Fruit fly (Drosophila melanogaster) whole organism, embryonic: Measurements from ENCODE around the gene Gnpat.

Experiments used
- Bgb ChIP-seq: fragments of 200-800 bp; sonication (Bioruptor generic); IDR thresholded peaks from 2 replicates; pipeline ENCODE4 v1.3.6; 2022; ENCODE audit warnings: missing biosample characterization, missing genetic modification characterization; ENCODE audit not compliant: partially characterized antibody
- CG11398 ChIP-seq: fragments of 200-800 bp; sonication (Bioruptor generic); optimal IDR thresholded peaks from 2 replicates; lab custom pipeline; 2016; ENCODE audit warnings: missing biosample characterization, missing genetic modification characterization
- CG12219 ChIP-seq: fragments of 200-800 bp; sonication (Bioruptor generic); optimal IDR thresholded peaks from 3 replicates; lab custom pipeline; 2018; ENCODE audit warnings: missing biosample characterization, mild to moderate bottlenecking, missing genetic modification characterization
- CG14050 ChIP-seq: fragments of 200-800 bp; sonication (Bioruptor generic); IDR thresholded peaks from 3 replicates; pipeline ENCODE4 v1.3.6; 2022; ENCODE audit warnings: missing biosample characterization, missing genetic modification characterization
- CG14965 ChIP-seq: fragments of 200-800 bp; sonication (Bioruptor generic); optimal IDR thresholded peaks from 2 replicates; lab custom pipeline; 2016; ENCODE audit warnings: missing biosample characterization, missing genetic modification characterization, borderline replicate concordance
- CG17829 ChIP-seq: fragments of 200-800 bp; optimal IDR thresholded peaks from 2 replicates; lab custom pipeline; 2019; ENCODE audit warnings: missing biosample characterization, mild to moderate bottlenecking, missing genetic modification characterization, moderate library complexity
- CG2120 ChIP-seq: fragments of 200-800 bp; sonication (Bioruptor generic); optimal IDR thresholded peaks from 3 replicates; lab custom pipeline; 2016; ENCODE audit warnings: missing biosample characterization, missing genetic modification characterization
- CG30403 ChIP-seq: fragments of 200-800 bp; sonication (Bioruptor generic); optimal IDR thresholded peaks from 3 replicates; lab custom pipeline; 2016; ENCODE audit warnings: missing biosample characterization, missing genetic modification characterization
- CG33213 ChIP-seq: fragments of 200-800 bp; sonication (Bioruptor generic); optimal IDR thresholded peaks from 3 replicates; lab custom pipeline; 2016; ENCODE audit warnings: missing biosample characterization, missing genetic modification characterization
- CG4328 ChIP-seq: fragments of 200-800 bp; sonication (Bioruptor generic); optimal IDR thresholded peaks from 3 replicates; lab custom pipeline; 2017; ENCODE audit warnings: missing biosample characterization, missing genetic modification reagents, missing genetic modification characterization
- CG4424 ChIP-seq: fragments of 200-800 bp; sonication (Bioruptor generic); optimal IDR thresholded peaks from 3 replicates; lab custom pipeline; 2016; ENCODE audit warnings: missing biosample characterization, missing genetic modification characterization
- CG6175 ChIP-seq: fragments of 200-800 bp; sonication (Bioruptor generic); IDR thresholded peaks from 3 replicates; pipeline ENCODE4 v1.3.6; 2022; ENCODE audit warnings: missing biosample characterization, missing genetic modification characterization
- CG7839 ChIP-seq: fragments of 200-800 bp; sonication (Bioruptor generic); optimal IDR thresholded peaks from 3 replicates; lab custom pipeline; 2018; ENCODE audit warnings: missing biosample characterization, mild to moderate bottlenecking, missing genetic modification characterization, moderate library complexity
- CG9609 ChIP-seq: fragments of 200-800 bp; sonication (Bioruptor generic); optimal IDR thresholded peaks from 3 replicates; lab custom pipeline; 2016; ENCODE audit warnings: missing biosample characterization, missing genetic modification characterization
- Chrac-16 ChIP-seq: fragments of 200-800 bp; sonication (Bioruptor generic); optimal IDR thresholded peaks from 3 replicates; lab custom pipeline; 2016; ENCODE audit warnings: missing biosample characterization, missing genetic modification characterization
- Deaf1 ChIP-seq: fragments of 200-800 bp; optimal IDR thresholded peaks from 3 replicates; lab custom pipeline; 2019; ENCODE audit warnings: missing biosample characterization, mild to moderate bottlenecking, missing genetic modification characterization, moderate library complexity
- Dfd ChIP-seq, 2 experiments: fragments of >200 bp; optimal IDR thresholded peaks; 2 replicates each; lab custom pipeline; 2017; ENCODE audit warnings: missing biosample characterization in 2 of 2, missing genetic modification characterization in 2 of 2
- E2f1 ChIP-seq: fragments of 200-800 bp; sonication (Bioruptor generic); IDR thresholded peaks from 2 replicates; pipeline ENCODE4 v1.3.6; 2022; ENCODE audit warnings: missing biosample characterization, missing genetic modification characterization
- ERR ChIP-seq: fragments of 200-800 bp; sonication (Bioruptor generic); optimal IDR thresholded peaks from 2 replicates; lab custom pipeline; 2016; ENCODE audit warnings: missing biosample characterization, missing genetic modification characterization
- GATAe ChIP-seq: fragments of 200-800 bp; sonication (Bioruptor generic); conservative IDR thresholded peaks from 2 replicates; pipeline ENCODE4 v1.3.6; 2022; ENCODE audit warnings: missing biosample characterization, missing genetic modification characterization
- Hmx ChIP-seq: fragments of 200-800 bp; sonication (Bioruptor generic); optimal IDR thresholded peaks from 2 replicates; lab custom pipeline; 2016; ENCODE audit warnings: missing biosample characterization, missing genetic modification characterization
- Hr51 ChIP-seq, 2 experiments: fragments of 200-800 bp; sonication (Bioruptor generic); optimal IDR thresholded peaks; 2 replicates in 1 of 2; 3 replicates in 1 of 2; lab custom pipeline; 2016 to 2018; ENCODE audit warnings: missing biosample characterization in 2 of 2, missing genetic modification characterization in 2 of 2, mild to moderate bottlenecking in 1 of 2, moderate library complexity in 1 of 2
- Nf-YC ChIP-seq: fragments of 200-800 bp; optimal IDR thresholded peaks from 3 replicates; lab custom pipeline; 2019; ENCODE audit warnings: missing biosample characterization, mild to moderate bottlenecking, missing genetic modification characterization, moderate library complexity
- Opbp ChIP-seq: fragments of 200-800 bp; sonication (Bioruptor generic); IDR thresholded peaks from 3 replicates; pipeline ENCODE4 v1.3.6; 2022; ENCODE audit warnings: missing biosample characterization, missing genetic modification characterization; ENCODE audit not compliant: partially characterized antibody
- Sox100B ChIP-seq: fragments of 200-800 bp; sonication (Bioruptor generic); optimal IDR thresholded peaks from 3 replicates; lab custom pipeline; 2018; ENCODE audit warnings: missing biosample characterization, mild to moderate bottlenecking, missing genetic modification characterization
- Spps ChIP-seq: fragments of 200-800 bp; sonication (Bioruptor generic); optimal IDR thresholded peaks from 2 replicates; lab custom pipeline; 2018; ENCODE audit warnings: missing biosample characterization, mild to moderate bottlenecking, missing genetic modification characterization
- Xbp1 ChIP-seq: fragments of 200-800 bp; sonication (Bioruptor generic); optimal IDR thresholded peaks from 3 replicates; lab custom pipeline; 2016; ENCODE audit warnings: missing biosample characterization, mild to moderate bottlenecking, missing genetic modification characterization
- al ChIP-seq: fragments of 200-800 bp; sonication (Bioruptor generic); IDR thresholded peaks from 2 replicates; pipeline ENCODE4 v1.3.6; 2022; ENCODE audit warnings: missing biosample characterization, missing genetic modification characterization
- bigmax ChIP-seq: fragments of 200-800 bp; sonication (Bioruptor generic); optimal IDR thresholded peaks from 2 replicates; lab custom pipeline; 2018; ENCODE audit warnings: missing biosample characterization, mild to moderate bottlenecking, missing genetic modification characterization
- bsh ChIP-seq, 2 experiments: fragments of 200-800 bp; sonication (Bioruptor generic); optimal IDR thresholded peaks; 2 replicates each; lab custom pipeline; 2017 to 2018; ENCODE audit warnings: mild to moderate bottlenecking in 2 of 2, missing biosample characterization in 2 of 2, missing genetic modification characterization in 2 of 2, moderate library complexity in 1 of 2
- btn ChIP-seq: fragments of 200-800 bp; sonication (Bioruptor generic); optimal IDR thresholded peaks from 2 replicates; lab custom pipeline; 2016; ENCODE audit warnings: missing biosample characterization, missing genetic modification characterization
- chm ChIP-seq: fragments of 200-800 bp; sonication (Bioruptor generic); IDR thresholded peaks from 2 replicates; pipeline ENCODE4 v1.3.6; 2022; ENCODE audit warnings: missing biosample characterization, missing genetic modification characterization
- dmrt99B ChIP-seq: fragments of 200-800 bp; sonication (Bioruptor generic); optimal IDR thresholded peaks from 2 replicates; lab custom pipeline; 2018; ENCODE audit warnings: missing biosample characterization, mild to moderate bottlenecking, missing genetic modification characterization, moderate library complexity
- inv ChIP-seq: fragments of 200-800 bp; sonication (Bioruptor generic); IDR thresholded peaks from 2 replicates; pipeline ENCODE4 v1.3.6; 2022; ENCODE audit warnings: missing biosample characterization, missing genetic modification characterization; ENCODE audit not compliant: partially characterized antibody
- kni ChIP-seq: fragments of 200-800 bp; sonication (Bioruptor generic); optimal IDR thresholded peaks from 3 replicates; lab custom pipeline; 2017; ENCODE audit warnings: mild to moderate bottlenecking, missing biosample characterization, missing genetic modification reagents, missing genetic modification characterization
- lola ChIP-seq, 3 experiments: fragments of >200 bp in 2 of 3; fragments of 200-800 bp in 1 of 3; sonication (Bioruptor generic) in 1 of 3; optimal IDR thresholded peaks; 2 replicates each; lab custom pipeline; 2017 to 2019; ENCODE audit warnings: missing biosample characterization in 3 of 3, missing genetic modification characterization in 3 of 3, mild to moderate bottlenecking in 1 of 3, moderate library complexity in 1 of 3
- peb ChIP-seq: fragments of 200-800 bp; sonication (Bioruptor generic); IDR thresholded peaks from 2 replicates; pipeline ENCODE4 v1.3.6; 2022; ENCODE audit warnings: missing biosample characterization, missing genetic modification characterization
- stwl ChIP-seq: fragments of 200-800 bp; sonication (Bioruptor generic); optimal IDR thresholded peaks from 3 replicates; lab custom pipeline; 2018; ENCODE audit warnings: missing biosample characterization, mild to moderate bottlenecking, missing genetic modification characterization, moderate library complexity
- trh ChIP-seq: fragments of 200-800 bp; sonication (Bioruptor generic); optimal IDR thresholded peaks from 2 replicates; lab custom pipeline; 2016; ENCODE audit warnings: missing biosample characterization, missing genetic modification characterization
- ttk ChIP-seq: fragments of 200-800 bp; sonication (Bioruptor generic); IDR thresholded peaks from 2 replicates; pipeline ENCODE4 v2.1.2; 2022; ENCODE audit warnings: missing biosample characterization, missing genetic modification characterization
- wdn ChIP-seq: fragments of 200-800 bp; sonication (Bioruptor generic); IDR thresholded peaks from 2 replicates; pipeline ENCODE4 v1.3.6; 2022; ENCODE audit warnings: missing biosample characterization, missing genetic modification characterization
- wor ChIP-seq: fragments of 200-800 bp; sonication (Bioruptor generic); IDR thresholded peaks from 2 replicates; pipeline ENCODE4 v1.3.6; 2022; ENCODE audit warnings: missing biosample characterization, missing genetic modification characterization

The Gnpat gene

DNA sequence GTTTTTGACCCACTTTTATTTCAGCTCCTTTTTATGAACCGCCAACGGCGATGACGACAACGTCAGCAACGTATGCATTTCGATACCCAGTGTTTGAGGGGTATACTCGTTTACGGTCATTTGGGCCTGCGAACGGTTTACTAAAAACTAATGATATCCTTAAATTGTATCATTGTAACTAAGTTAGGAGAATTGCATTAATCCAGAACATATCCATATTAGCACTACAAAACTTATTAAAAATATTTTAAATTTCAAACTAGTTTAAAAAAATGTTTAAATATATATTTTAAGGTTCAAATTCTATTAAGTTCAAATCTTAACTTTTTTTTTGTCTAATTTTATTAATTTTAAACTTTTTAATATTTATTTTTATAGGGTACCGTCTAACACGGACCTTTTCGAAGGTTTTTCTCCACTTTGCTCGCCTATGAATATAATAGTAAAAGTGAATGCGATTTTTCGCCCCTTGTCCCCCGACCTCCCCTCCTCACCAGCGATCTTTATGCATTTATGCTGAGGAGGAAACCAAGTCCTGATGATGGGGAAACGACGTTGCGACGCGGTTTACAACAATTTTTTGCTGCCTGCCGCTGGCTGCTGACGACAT is 31.4 kb downstream of the Gnpat start (continued):
- TF ChIP-seq chm = no peak
- peak in 1 of 3 experiments; percentile 36 for TF ChIP-seq lola (GFP tag; optimal IDR thresholded peaks at IDR 0.05; lab: Kevin White, UChicago)
- no peak for TF ChIP-seq ERR (GFP tag; lab: Kevin White, UChicago)
- peak in 1 of 2 experiments; percentile 12 for TF ChIP-seq Hr51 (GFP tag; optimal IDR thresholded peaks at IDR 0.05; lab: Kevin White, UChicago)
- no peak for TF ChIP-seq Dfd (GFP tag; optimal IDR thresholded peaks at IDR 0.05; lab: Kevin White, UChicago)
- no peak for TF ChIP-seq bigmax (GFP tag; lab: Kevin White, UChicago)
- no peak for TF ChIP-seq ttk (GFP tag; lab: Robert Waterston, UW)
- peak; percentile 20 for TF ChIP-seq CG4424
- TF ChIP-seq CG33213 (GFP tag; lab: Kevin White, UChicago) = no peak
- TF ChIP-seq peb (GFP tag; lab: Robert Waterston, UW) = no peak
- no peak for TF ChIP-seq Hmx
- TF ChIP-seq Opbp (GFP tag; lab: Robert Waterston, UW) = no peak
- TF ChIP-seq CG14965 (GFP tag; lab: Kevin White, UChicago) = no peak
- no peak for TF ChIP-seq wor (GFP tag; lab: Robert Waterston, UW)
- TF ChIP-seq CG11398 = no peak
- TF ChIP-seq Spps (tag; lab: Kevin White, UChicago) = no peak
- peak; percentile 38 for TF ChIP-seq dmrt99B (tag; lab: Kevin White, UChicago)
- no peak for TF ChIP-seq CG14050 (GFP tag; lab: Robert Waterston, UW)
- no peak for TF ChIP-seq wdn
- no peak for TF ChIP-seq CG12219 (GFP tag; lab: Kevin White, UChicago)
- no peak for TF ChIP-seq Nf-YC
- no peak for TF ChIP-seq kni
- no peak for TF ChIP-seq al (GFP tag; lab: Robert Waterston, UW)
- no peak for TF ChIP-seq CG2120 (GFP tag; lab: Kevin White, UChicago)
- no peak for TF ChIP-seq Chrac-16
- TF ChIP-seq bsh (GFP tag; optimal IDR thresholded peaks at IDR 0.05; lab: Kevin White, UChicago) = peak in 1 of 2 experiments; percentile 34
- TF ChIP-seq stwl = no peak
- TF ChIP-seq E2f1 (GFP tag; lab: Robert Waterston, UW) = no peak
- TF ChIP-seq trh (GFP tag; lab: Kevin White, UChicago) = no peak
- TF ChIP-seq CG6175 = no peak
- no peak for TF ChIP-seq CG9609 (GFP tag; lab: Kevin White, UChicago)
- no peak for TF ChIP-seq Bgb (GFP tag; lab: Robert Waterston, UW)
- TF ChIP-seq CG17829 (tag; lab: Kevin White, UChicago) = peak; percentile 27
- no peak for TF ChIP-seq btn (GFP tag; lab: Kevin White, UChicago)
- peak; percentile 21 for TF ChIP-seq CG30403
- TF ChIP-seq Sox100B (GFP tag; lab: Kevin White, UChicago) = peak; percentile 12
- TF ChIP-seq CG4328 (GFP tag; lab: Kevin White, UChicago) = no peak
- no peak for TF ChIP-seq inv
- TF ChIP-seq Xbp1 (GFP tag; lab: Kevin White, UChicago) = no peak
- no peak for TF ChIP-seq Deaf1 (tag; lab: Kevin White, UChicago)
- TF ChIP-seq CG7839 (tag; lab: Kevin White, UChicago) = peak; percentile 30
- no peak for TF ChIP-seq GATAe (GFP tag; lab: Robert Waterston, UW)
